Worm (Caenorhabditis elegans): ENCODE data around the gene F46F2.5.

The F46F2.5 gene

DNA sequence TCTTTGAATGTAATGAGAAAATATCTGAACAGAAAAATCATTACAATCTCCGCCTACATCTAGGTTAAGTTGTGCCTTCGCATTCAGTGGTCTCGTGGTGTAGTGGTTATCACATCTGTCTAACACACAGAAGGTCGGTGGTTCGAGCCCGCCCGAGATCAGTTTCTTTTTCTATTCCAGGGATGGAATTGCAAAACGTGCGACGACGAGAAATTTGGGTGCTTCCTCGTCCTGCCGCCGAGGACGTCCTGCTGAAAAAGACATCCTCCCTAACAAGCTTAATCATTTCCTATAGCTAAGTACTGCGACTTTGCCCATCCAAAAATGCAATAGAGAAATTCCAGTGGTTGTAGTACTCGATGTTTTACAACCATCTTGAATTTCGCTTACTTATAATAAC is 26.5 kb upstream of the F46F2.5 start (continued):
- TF ChIP-seq xnd-1 (tag; optimal IDR thresholded peaks at IDR 0.05) = no peak
- TF ChIP-seq tlf-1 (GFP tag; optimal IDR thresholded peaks at IDR 0.05) = no peak
- TF ChIP-seq rpc-1 (optimal IDR thresholded peaks at IDR 0.05) = peak; percentile 57
- TF ChIP-seq rpc-1 (tag; optimal IDR thresholded peaks at IDR 0.05) = peak; percentile 75
- TF ChIP-seq B0261.1 (tag; optimal IDR thresholded peaks at IDR 0.05) = peak; percentile 75
- TF ChIP-seq ztf-25 (GFP tag; IDR thresholded peaks at IDR 0.05) = no peak
- TF ChIP-seq pha-4 (tag; optimal IDR thresholded peaks at IDR 0.05) = no peak
- TF ChIP-seq madf-3 (GFP tag; IDR thresholded peaks at IDR 0.05) = no peak
- TF ChIP-seq nhr-27 (tag; optimal IDR thresholded peaks at IDR 0.05) = no peak
- TF ChIP-seq nhr-80 (tag; optimal IDR thresholded peaks at IDR 0.05) = peak; percentile 19
- TF ChIP-seq aptf-3 (GFP tag; IDR thresholded peaks at IDR 0.05) = no peak
- no peak for TF ChIP-seq nfya-1 (tag; optimal IDR thresholded peaks at IDR 0.05; ENCODE audit: borderline replicate concordance, insufficient read depth)
- no peak for TF ChIP-seq Y79H2A.3 (GFP tag; conservative IDR thresholded peaks at IDR 0.05)
- no peak for TF ChIP-seq Y95B8A.8 (GFP tag; IDR thresholded peaks at IDR 0.05)
- no peak for TF ChIP-seq zfh-2 (GFP tag; conservative IDR thresholded peaks at IDR 0.05)
- TF ChIP-seq hmg-1.2 (GFP tag; IDR thresholded peaks at IDR 0.05) = peak; percentile 48; the same call in 1 of the 2 replicates
- no peak for TF ChIP-seq lir-1 (GFP tag; conservative IDR thresholded peaks at IDR 0.05)
- no peak for TF ChIP-seq mcd-1 (GFP tag; IDR thresholded peaks at IDR 0.05)
- no peak for TF ChIP-seq snpc-4 (GFP tag; optimal IDR thresholded peaks at IDR 0.05)
- TF ChIP-seq snpc-4 (tag; optimal IDR thresholded peaks at IDR 0.05) = peak in 2 of 4 experiments; percentile 22 to 65
- peak in 1 of 2 experiments; percentile 23 for TF ChIP-seq rec-8 (tag; optimal IDR thresholded peaks at IDR 0.05)
- TF ChIP-seq unc-130 (GFP tag; optimal IDR thresholded peaks at IDR 0.05) = no peak
- peak; percentile 9 for TF ChIP-seq snpc-3.4 (tag; optimal IDR thresholded peaks at IDR 0.05)
- TF ChIP-seq snpc-1.1 (tag; optimal IDR thresholded peaks at IDR 0.05; ENCODE audit: insufficient read depth) = no peak
- no peak for TF ChIP-seq F33H1.4 (GFP tag; IDR thresholded peaks at IDR 0.05)
- TF ChIP-seq bed-2 (GFP tag; IDR thresholded peaks at IDR 0.05) = no peak
- TF ChIP-seq madf-6 (GFP tag; IDR thresholded peaks at IDR 0.05) = no peak
- TF ChIP-seq egl-18 (GFP tag; IDR thresholded peaks at IDR 0.05) = no peak
- no peak for TF ChIP-seq bed-1 (GFP tag; IDR thresholded peaks at IDR 0.05)
- TF ChIP-seq F37B4.10 (GFP tag; IDR thresholded peaks at IDR 0.05) = no peak
- TF ChIP-seq madf-10 (tag; optimal IDR thresholded peaks at IDR 0.05) = no peak
- TF ChIP-seq ceh-100 (GFP tag; IDR thresholded peaks at IDR 0.05) = peak; percentile 28; the same call in 1 of the 2 replicates
- TF ChIP-seq dpff-1 (tag; optimal IDR thresholded peaks at IDR 0.05) = no peak
- TF ChIP-seq lsy-27 (tag; optimal IDR thresholded peaks at IDR 0.05; ENCODE audit: borderline replicate concordance, insufficient read depth) = no peak
- no peak for TF ChIP-seq lsl-1 (GFP tag; optimal IDR thresholded peaks at IDR 0.05)
- no peak for TF ChIP-seq nhr-120 (GFP tag; IDR thresholded peaks at IDR 0.05)
- TF ChIP-seq Y56A3A.18 (GFP tag; IDR thresholded peaks at IDR 0.05) = no peak
- peak; percentile 6 for TF ChIP-seq zim-3 (tag; optimal IDR thresholded peaks at IDR 0.05)
- TF ChIP-seq tbp1 (GFP tag; optimal IDR thresholded peaks at IDR 0.05) = peak; percentile 87

ce11 chrX:15241169-15241568 is 21.4 kb upstream of the F46F2.5 start:
- TF ChIP-seq lir-1 (GFP tag; conservative IDR thresholded peaks at IDR 0.05) (no peak), K12H6.12 (tag; optimal IDR thresholded peaks at IDR 0.05) (no peak), zim-3 (tag; optimal IDR thresholded peaks at IDR 0.05) (no peak), B0261.1 (tag; optimal IDR thresholded peaks at IDR 0.05) (peak; percentile 66), mxl-1 (tag; optimal IDR thresholded peaks at IDR 0.05) (no peak), egl-18 (GFP tag; IDR thresholded peaks at IDR 0.05) (no peak), B0019.2 (GFP tag; conservative IDR thresholded peaks at IDR 0.05) (no peak), T07F8.4 (tag; optimal IDR thresholded peaks at IDR 0.05) (no peak), dpff-1 (tag; optimal IDR thresholded peaks at IDR 0.05) (no peak), zfh-2 (GFP tag; conservative IDR thresholded peaks at IDR 0.05) (no peak), ceh-27 (GFP tag; optimal IDR thresholded peaks at IDR 0.05) (no peak), Y56A3A.18 (GFP tag; IDR thresholded peaks at IDR 0.05) (no peak), nfya-2 (GFP tag; IDR thresholded peaks at IDR 0.05) (no peak), cebp-1 (GFP tag; IDR thresholded peaks at IDR 0.05) (no peak), cebp-1 (tag; optimal IDR thresholded peaks at IDR 0.05) (peak; percentile 21), madf-10 (tag; optimal IDR thresholded peaks at IDR 0.05) (no peak), ceh-58 (GFP tag; IDR thresholded peaks at IDR 0.05) (no peak), die-1 (tag; optimal IDR thresholded peaks at IDR 0.05) (peak; percentile 82), ceh-79 (tag; optimal IDR thresholded peaks at IDR 0.05) (no peak)

Measured in whole organism, young adult.